Worm (Caenorhabditis elegans) whole organism, L4 larva: Measurements from ENCODE around the gene F17E5.2.

Experiments
- daf-19 ChIP-seq: fragments of 200-800 bp; sonication (Bioruptor generic); conservative IDR thresholded peaks from 2 replicates; pipeline ENCODE4 v1.3.6; 2022; ENCODE audit warnings: missing genetic modification characterization, missing compliant biosample characterization
- fkh-10 ChIP-seq: fragments of 150-350 bp; optimal IDR thresholded peaks from 2 replicates; lab custom pipeline; 2014; ENCODE audit warnings: missing biosample characterization, missing genetic modification reagents, missing genetic modification characterization
- nhr-102 ChIP-seq: sonication (generic microtip); optimal IDR thresholded peaks from 2 replicates; lab custom pipeline; 2016; ENCODE audit warnings: mild to moderate bottlenecking, missing genetic modification characterization, moderate library complexity, missing compliant biosample characterization
- nhr-237 ChIP-seq: sonication (generic microtip); optimal IDR thresholded peaks from 2 replicates; lab custom pipeline; 2017; ENCODE audit warnings: missing biosample characterization, missing genetic modification characterization
- snpc-4 ChIP-seq: fragments of 150-350 bp; optimal IDR thresholded peaks from 2 replicates; lab custom pipeline; 2014; ENCODE audit warnings: missing biosample characterization, missing genetic modification characterization

DNA sequence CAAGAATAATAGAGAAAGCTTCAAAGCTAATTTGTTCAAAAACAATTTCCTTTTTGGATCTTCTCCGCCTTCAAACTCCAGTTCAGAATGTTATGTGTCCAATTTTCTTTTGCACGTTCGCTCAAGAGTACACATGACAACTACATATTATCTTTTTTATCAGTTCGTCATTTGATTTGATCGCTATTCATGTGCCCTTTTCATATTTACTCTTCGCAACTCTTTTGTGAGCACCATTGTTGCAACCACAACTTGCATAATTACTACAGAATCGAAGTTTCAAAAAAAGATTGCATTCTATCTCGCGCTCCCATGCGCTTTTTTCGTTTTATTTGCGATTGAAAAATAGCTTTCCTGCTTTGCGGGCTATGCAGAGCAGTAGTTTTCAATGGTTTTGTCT, 41.2 kb downstream of the F17E5.2 start:
- TF ChIP-seq fkh-10 (GFP tag; lab: Kevin White, UChicago) (no peak), nhr-237 (tag; lab: Kevin White, UChicago) (no peak), nhr-102 (tag; lab: Kevin White, UChicago) (no peak), daf-19 (GFP tag; lab: Robert Waterston, UW) (no peak), snpc-4 (tag; lab: Kevin White, UChicago) (no peak)
